Worm (Caenorhabditis elegans) whole organism, L3 larva: ENCODE results near the gene K02G10.15.

Experiments used
- aly-2 ChIP-seq: fragments of 150-350 bp; optimal IDR thresholded peaks from 2 replicates; lab custom pipeline; 2014; ENCODE audit warnings: missing biosample characterization, missing genetic modification characterization
- ama-1 ChIP-seq: fragments of 150-350 bp; optimal IDR thresholded peaks from 2 replicates; lab custom pipeline; 2018
- ceh-28 ChIP-seq: fragments of 150-350 bp; optimal IDR thresholded peaks from 2 replicates; lab custom pipeline; 2014; ENCODE audit warnings: missing biosample characterization, missing genetic modification reagents, missing genetic modification characterization
- fkh-10 ChIP-seq: sonication (generic microtip); optimal IDR thresholded peaks from 2 replicates; lab custom pipeline; 2017; ENCODE audit warnings: missing biosample characterization, missing genetic modification reagents, missing genetic modification characterization
- fkh-2 ChIP-seq: fragments of 150-350 bp; optimal IDR thresholded peaks from 2 replicates; lab custom pipeline; 2014; ENCODE audit warnings: missing biosample characterization, missing genetic modification reagents, missing genetic modification characterization
- fos-1 ChIP-seq: fragments of 150-350 bp; optimal IDR thresholded peaks from 2 replicates; lab custom pipeline; 2014; ENCODE audit warnings: missing biosample characterization, missing genetic modification characterization
- lin-39 ChIP-seq: fragments of 150-350 bp; optimal IDR thresholded peaks from 2 replicates; lab custom pipeline; 2018; ENCODE audit warnings: missing biosample characterization, missing genetic modification reagents, missing genetic modification characterization
- nhr-23 ChIP-seq: fragments of 150-350 bp; optimal IDR thresholded peaks from 2 replicates; lab custom pipeline; 2014; ENCODE audit warnings: missing biosample characterization, missing genetic modification reagents, missing genetic modification characterization
- nhr-76 ChIP-seq: fragments of 150-350 bp; sonication (generic microtip); optimal IDR thresholded peaks from 5 replicates; lab custom pipeline; 2014; ENCODE audit warnings: missing biosample characterization, missing genetic modification characterization
- skn-1 ChIP-seq: fragments of 150-350 bp; optimal IDR thresholded peaks from 2 replicates; lab custom pipeline; 2014; ENCODE audit warnings: missing biosample characterization, missing genetic modification characterization
- unc-39 ChIP-seq: sonication (generic microtip); optimal IDR thresholded peaks from 4 replicates; lab custom pipeline; 2017; ENCODE audit warnings: missing biosample characterization, missing genetic modification characterization

DNA sequence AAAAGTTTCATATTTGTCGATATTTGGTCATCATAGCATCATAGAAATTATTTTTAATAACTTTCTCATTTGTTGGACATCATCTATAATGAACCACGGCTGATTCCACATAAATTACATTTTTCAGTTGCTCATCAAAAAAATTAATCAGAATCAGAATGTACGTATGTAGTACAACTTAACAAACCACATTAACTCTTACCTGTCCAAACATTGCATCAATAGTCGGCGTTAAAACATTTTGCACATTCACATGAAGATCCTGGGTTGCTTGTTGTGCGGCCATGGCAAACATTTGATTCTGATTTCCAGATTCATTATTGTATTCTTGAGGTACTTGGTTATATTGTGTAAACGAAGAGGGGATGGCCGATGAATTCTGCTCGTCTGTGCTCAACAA is 24.2 kb downstream of the K02G10.15 start:
- TF ChIP-seq nhr-23 (tag; lab: Kevin White, UChicago) (no peak), fkh-10 (GFP tag; lab: Kevin White, UChicago) (no peak), skn-1 (no peak), unc-39 (tag; lab: Kevin White, UChicago) (no peak), nhr-76 (tag; lab: Kevin White, UChicago) (no peak), lin-39 (tag; lab: Kevin White, UChicago) (no peak), ama-1 (lab: Kevin White, UChicago) (no peak), fkh-2 (tag; lab: Kevin White, UChicago) (no peak), ceh-28 (tag; lab: Kevin White, UChicago) (no peak), fos-1 (tag; lab: Kevin White, UChicago) (no peak), aly-2 (tag; lab: Kevin White, UChicago) (no peak)
